Fruit fly (Drosophila melanogaster) whole organism, embryonic: ENCODE results near the gene mthl2.

Experiments used
- Blimp-1 ChIP-seq: fragments of 200-800 bp; sonication (Bioruptor generic); optimal IDR thresholded peaks from 3 replicates; lab custom pipeline; 2018; ENCODE audit warnings: missing biosample characterization, missing genetic modification characterization, mild to moderate bottlenecking, moderate library complexity, missing genetic modification reagents
- CG10147 ChIP-seq: fragments of 200-800 bp; sonication (Bioruptor generic); optimal IDR thresholded peaks from 2 replicates; lab custom pipeline; 2019; ENCODE audit warnings: missing biosample characterization, mild to moderate bottlenecking, missing genetic modification characterization, moderate library complexity
- CG10274 ChIP-seq: fragments of 200-800 bp; sonication (Bioruptor generic); optimal IDR thresholded peaks from 3 replicates; lab custom pipeline; 2017; ENCODE audit warnings: missing biosample characterization, mild to moderate bottlenecking, missing genetic modification characterization
- CG12391 ChIP-seq: fragments of 200-800 bp; sonication (Bioruptor generic); optimal IDR thresholded peaks from 3 replicates; lab custom pipeline; 2018; ENCODE audit warnings: missing biosample characterization, mild to moderate bottlenecking, missing genetic modification characterization, moderate library complexity
- CG13287 ChIP-seq: fragments of 200-800 bp; sonication (Bioruptor generic); IDR thresholded peaks from 2 replicates; pipeline ENCODE4 v1.3.6; 2022; ENCODE audit warnings: missing biosample characterization, missing genetic modification characterization; ENCODE audit not compliant: partially characterized antibody
- CG13296 ChIP-seq: fragments of 200-800 bp; sonication (Bioruptor generic); optimal IDR thresholded peaks from 3 replicates; lab custom pipeline; 2018; ENCODE audit warnings: missing biosample characterization, mild to moderate bottlenecking, missing genetic modification characterization
- CG14710 ChIP-seq: fragments of 200-800 bp; sonication (Bioruptor generic); optimal IDR thresholded peaks from 3 replicates; lab custom pipeline; 2019; ENCODE audit warnings: missing biosample characterization, mild to moderate bottlenecking, missing genetic modification characterization, moderate library complexity
- CG15269 ChIP-seq: fragments of 200-800 bp; sonication (Bioruptor generic); optimal IDR thresholded peaks from 2 replicates; lab custom pipeline; 2018; ENCODE audit warnings: missing biosample characterization, mild to moderate bottlenecking, missing genetic modification characterization, moderate library complexity
- CG17829 ChIP-seq: fragments of 200-800 bp; optimal IDR thresholded peaks from 2 replicates; lab custom pipeline; 2019; ENCODE audit warnings: missing biosample characterization, mild to moderate bottlenecking, missing genetic modification characterization, moderate library complexity
- CG30403 ChIP-seq: fragments of 200-800 bp; sonication (Bioruptor generic); optimal IDR thresholded peaks from 3 replicates; lab custom pipeline; 2016; ENCODE audit warnings: missing biosample characterization, missing genetic modification characterization
- CG31441 ChIP-seq: fragments of 200-800 bp; sonication (Bioruptor generic); IDR thresholded peaks from 2 replicates; pipeline ENCODE4 v1.3.6; 2022; ENCODE audit warnings: missing biosample characterization, missing genetic modification characterization
- CG33557 ChIP-seq: fragments of 200-800 bp; sonication (Bioruptor generic); optimal IDR thresholded peaks from 2 replicates; lab custom pipeline; 2019; ENCODE audit warnings: missing biosample characterization, mild to moderate bottlenecking, missing genetic modification characterization, moderate library complexity
- CG42726 ChIP-seq: fragments of 200-800 bp; sonication (Bioruptor generic); IDR thresholded peaks from 2 replicates; pipeline ENCODE4 v1.3.6; 2022; ENCODE audit warnings: missing biosample characterization, missing genetic modification characterization; ENCODE audit not compliant: partially characterized antibody
- CG7745 ChIP-seq: fragments of 200-800 bp; sonication (Bioruptor generic); optimal IDR thresholded peaks from 2 replicates; lab custom pipeline; 2018; ENCODE audit warnings: missing biosample characterization, mild to moderate bottlenecking, missing genetic modification characterization, moderate library complexity
- CG7963 ChIP-seq: fragments of 200-800 bp; sonication (Bioruptor generic); IDR thresholded peaks from 3 replicates; pipeline ENCODE4 v1.3.6; 2022; ENCODE audit warnings: missing biosample characterization, missing genetic modification characterization; ENCODE audit not compliant: partially characterized antibody
- CG8089 ChIP-seq: fragments of 200-800 bp; sonication (Bioruptor generic); optimal IDR thresholded peaks from 3 replicates; lab custom pipeline; 2016; ENCODE audit warnings: missing biosample characterization, missing genetic modification characterization
- CG9727 ChIP-seq: fragments of 200-800 bp; sonication (Bioruptor generic); optimal IDR thresholded peaks from 3 replicates; lab custom pipeline; 2017; ENCODE audit warnings: missing biosample characterization, mild to moderate bottlenecking, missing genetic modification characterization
- CG9797 ChIP-seq: fragments of 200-800 bp; sonication (Bioruptor generic); optimal IDR thresholded peaks from 3 replicates; lab custom pipeline; 2018; ENCODE audit warnings: missing biosample characterization, mild to moderate bottlenecking, missing genetic modification characterization
- Dref ChIP-seq: fragments of 200-800 bp; sonication (Bioruptor generic); IDR thresholded peaks from 2 replicates; pipeline ENCODE4 v1.3.6; 2022; ENCODE audit warnings: missing biosample characterization, missing genetic modification characterization
- E2f1 ChIP-seq: fragments of 200-800 bp; sonication (Bioruptor generic); IDR thresholded peaks from 2 replicates; pipeline ENCODE4 v1.3.6; 2022; ENCODE audit warnings: missing biosample characterization, missing genetic modification characterization
- Eip74EF ChIP-seq, 2 experiments: fragments of 200-800 bp in 1 of 2; fragments of >200 bp in 1 of 2; sonication (Bioruptor generic) in 1 of 2; optimal IDR thresholded peaks; 2 replicates each; lab custom pipeline; 2017 to 2019; ENCODE audit warnings: missing biosample characterization in 2 of 2, missing genetic modification characterization in 2 of 2, mild to moderate bottlenecking in 1 of 2, moderate library complexity in 1 of 2
- Gug ChIP-seq: fragments of 200-800 bp; sonication (Bioruptor generic); IDR thresholded peaks from 4 replicates; pipeline ENCODE4 v1.3.6; 2022; ENCODE audit warnings: missing biosample characterization, missing genetic modification characterization
- Hr51 ChIP-seq, 2 experiments: fragments of 200-800 bp; sonication (Bioruptor generic); optimal IDR thresholded peaks; 2 replicates in 1 of 2; 3 replicates in 1 of 2; lab custom pipeline; 2016 to 2018; ENCODE audit warnings: missing biosample characterization in 2 of 2, missing genetic modification characterization in 2 of 2, mild to moderate bottlenecking in 1 of 2, moderate library complexity in 1 of 2
- Lhr ChIP-seq: fragments of 200-800 bp; sonication (Bioruptor generic); optimal IDR thresholded peaks from 3 replicates; lab custom pipeline; 2017; ENCODE audit warnings: mild to moderate bottlenecking, missing biosample characterization, missing genetic modification reagents, missing genetic modification characterization
- Mrtf ChIP-seq: fragments of 200-800 bp; sonication (Bioruptor generic); IDR thresholded peaks from 3 replicates; pipeline ENCODE4 v1.3.6; 2022; ENCODE audit warnings: missing biosample characterization, missing genetic modification characterization
- NFAT ChIP-seq: fragments of 200-800 bp; sonication (Bioruptor generic); IDR thresholded peaks from 2 replicates; pipeline ENCODE4 v1.3.6; 2022; ENCODE audit warnings: missing biosample characterization, missing genetic modification characterization
- Nf-YB ChIP-seq: fragments of 200-800 bp; sonication (Bioruptor generic); optimal IDR thresholded peaks from 3 replicates; lab custom pipeline; 2019; ENCODE audit warnings: missing biosample characterization, mild to moderate bottlenecking, missing genetic modification characterization, moderate library complexity
- Ptx1 ChIP-seq: fragments of 200-800 bp; sonication (Bioruptor generic); IDR thresholded peaks from 2 replicates; pipeline ENCODE4 v1.3.6; 2022; ENCODE audit warnings: missing biosample characterization, missing genetic modification characterization
- Scr ChIP-seq: fragments of 200-800 bp; sonication (Bioruptor generic); IDR thresholded peaks from 2 replicates; pipeline ENCODE4 v1.3.6; 2022; ENCODE audit warnings: missing biosample characterization, missing genetic modification characterization; ENCODE audit not compliant: partially characterized antibody
- Sry-δ ChIP-seq: fragments of 200-800 bp; sonication (Bioruptor generic); optimal IDR thresholded peaks from 2 replicates; lab custom pipeline; 2016; ENCODE audit warnings: missing biosample characterization, missing genetic modification characterization
- YL-1 ChIP-seq: fragments of 200-800 bp; sonication (Bioruptor generic); optimal IDR thresholded peaks from 3 replicates; lab custom pipeline; 2017; ENCODE audit warnings: missing biosample characterization, mild to moderate bottlenecking, missing genetic modification characterization
- amos ChIP-seq: fragments of 200-800 bp; sonication (Bioruptor generic); IDR thresholded peaks from 2 replicates; pipeline ENCODE4 v1.3.6; 2022; ENCODE audit warnings: missing biosample characterization, missing genetic modification characterization; ENCODE audit not compliant: partially characterized antibody
- ato ChIP-seq: fragments of 200-800 bp; sonication (Bioruptor generic); IDR thresholded peaks from 2 replicates; pipeline ENCODE4 v1.3.6; 2022; ENCODE audit warnings: missing biosample characterization, missing genetic modification characterization; ENCODE audit not compliant: partially characterized antibody
- bab2 ChIP-seq: fragments of 200-800 bp; sonication (Bioruptor generic); optimal IDR thresholded peaks from 2 replicates; lab custom pipeline; 2016; ENCODE audit warnings: missing biosample characterization, missing genetic modification characterization
- bsh ChIP-seq, 2 experiments: fragments of 200-800 bp; sonication (Bioruptor generic); optimal IDR thresholded peaks; 2 replicates each; lab custom pipeline; 2017 to 2018; ENCODE audit warnings: mild to moderate bottlenecking in 2 of 2, missing biosample characterization in 2 of 2, missing genetic modification characterization in 2 of 2, moderate library complexity in 1 of 2
- chn ChIP-seq: fragments of 200-800 bp; sonication (Bioruptor generic); optimal IDR thresholded peaks from 2 replicates; lab custom pipeline; 2016; ENCODE audit warnings: missing biosample characterization, missing genetic modification characterization
- dm ChIP-seq: fragments of 200-800 bp; sonication (Bioruptor generic); optimal IDR thresholded peaks from 3 replicates; lab custom pipeline; 2016; ENCODE audit warnings: missing biosample characterization, missing genetic modification characterization
- dysf ChIP-seq: fragments of 200-800 bp; sonication (Bioruptor generic); IDR thresholded peaks from 3 replicates; pipeline ENCODE4 v1.3.6; 2022; ENCODE audit warnings: missing biosample characterization, missing genetic modification characterization
- hbn ChIP-seq: fragments of 200-800 bp; sonication (Bioruptor generic); IDR thresholded peaks from 2 replicates; pipeline ENCODE4 v1.3.6; 2022; ENCODE audit warnings: missing biosample characterization, missing genetic modification characterization; ENCODE audit not compliant: partially characterized antibody
- inv ChIP-seq: fragments of 200-800 bp; sonication (Bioruptor generic); IDR thresholded peaks from 2 replicates; pipeline ENCODE4 v1.3.6; 2022; ENCODE audit warnings: missing biosample characterization, missing genetic modification characterization; ENCODE audit not compliant: partially characterized antibody
- lab ChIP-seq: fragments of 200-800 bp; sonication (Bioruptor generic); optimal IDR thresholded peaks from 3 replicates; lab custom pipeline; 2017; ENCODE audit warnings: missing biosample characterization, missing genetic modification characterization, mild to moderate bottlenecking, moderate library complexity, missing genetic modification reagents
- lola ChIP-seq, 3 experiments: fragments of >200 bp in 2 of 3; fragments of 200-800 bp in 1 of 3; sonication (Bioruptor generic) in 1 of 3; optimal IDR thresholded peaks; 2 replicates each; lab custom pipeline; 2017 to 2019; ENCODE audit warnings: missing biosample characterization in 3 of 3, missing genetic modification characterization in 3 of 3, mild to moderate bottlenecking in 1 of 3, moderate library complexity in 1 of 3
- sd ChIP-seq: fragments of 200-800 bp; sonication (Bioruptor generic); optimal IDR thresholded peaks from 3 replicates; lab custom pipeline; 2018; ENCODE audit warnings: missing biosample characterization, mild to moderate bottlenecking, missing genetic modification characterization, moderate library complexity
- stwl ChIP-seq: fragments of 200-800 bp; sonication (Bioruptor generic); optimal IDR thresholded peaks from 3 replicates; lab custom pipeline; 2018; ENCODE audit warnings: missing biosample characterization, mild to moderate bottlenecking, missing genetic modification characterization, moderate library complexity
- unc-4 ChIP-seq: fragments of 200-800 bp; sonication (Bioruptor generic); IDR thresholded peaks from 2 replicates; pipeline ENCODE4 v1.3.6; 2022; ENCODE audit warnings: missing biosample characterization, missing genetic modification characterization; ENCODE audit not compliant: partially characterized antibody
- vnd ChIP-seq: fragments of 200-800 bp; sonication (Bioruptor generic); IDR thresholded peaks from 3 replicates; pipeline ENCODE4 v1.3.6; 2022; ENCODE audit warnings: missing biosample characterization, missing genetic modification characterization; ENCODE audit not compliant: partially characterized antibody
- zen ChIP-seq: fragments of 200-800 bp; sonication (Bioruptor generic); optimal IDR thresholded peaks from 3 replicates; lab custom pipeline; 2018; ENCODE audit warnings: missing biosample characterization, mild to moderate bottlenecking, missing genetic modification characterization, moderate library complexity

Gene mthl2

DNA sequence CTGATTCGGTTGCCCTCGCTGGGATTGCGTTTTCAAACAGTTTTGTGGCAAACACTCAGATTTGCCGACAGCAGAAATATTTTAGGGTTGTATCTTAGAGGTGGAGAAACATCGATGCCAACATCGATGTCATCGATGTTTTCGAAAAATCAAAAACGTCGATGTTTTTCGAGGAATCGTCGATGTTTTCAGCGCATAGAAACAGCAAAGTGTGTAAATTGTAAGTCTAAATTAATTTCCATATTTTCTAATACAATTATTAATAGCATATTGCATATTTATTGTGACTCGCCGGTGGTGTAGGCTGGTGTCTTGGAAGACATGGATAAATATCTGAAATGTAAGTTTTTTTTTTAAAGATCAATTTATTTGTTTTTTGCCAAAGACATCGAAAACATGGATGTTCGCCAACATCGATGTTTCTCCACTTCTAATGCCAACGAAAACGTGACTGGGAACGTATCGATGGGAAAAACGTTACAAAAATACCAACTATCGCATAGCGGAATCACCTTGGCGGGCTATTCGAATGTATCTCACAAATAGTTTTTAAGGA, 652 bp upstream of the mthl2 start, which contains the start of gene TM9SF3 (continued):
- TF ChIP-seq CG17829 (tag; lab: Kevin White, UChicago) = peak; percentile 21
- peak; percentile 25 for TF ChIP-seq CG10147 (GFP tag; lab: Kevin White, UChicago)
- peak; percentile 86 for TF ChIP-seq Sry-δ (GFP tag; lab: Kevin White, UChicago)
- TF ChIP-seq NFAT (GFP tag; lab: Robert Waterston, UW) = 0 out of 2 replicates have a peak, but pooled peaks have one; percentile 31
- no peak for TF ChIP-seq Mrtf (GFP tag; lab: Robert Waterston, UW)
- no peak for TF ChIP-seq Nf-YB (GFP tag; lab: Kevin White, UChicago)
- TF ChIP-seq CG31441 (GFP tag; lab: Robert Waterston, UW) = peak; percentile 87
- TF ChIP-seq bsh (GFP tag; optimal IDR thresholded peaks at IDR 0.05; lab: Kevin White, UChicago) = peak in 1 of 2 experiments; percentile 8
- peak; percentile 89 for TF ChIP-seq CG13287
- no peak for TF ChIP-seq dysf (GFP tag; lab: Robert Waterston, UW)
- TF ChIP-seq CG13296 (GFP tag; lab: Kevin White, UChicago) = no peak
- peak; percentile 81 for TF ChIP-seq CG42726
- TF ChIP-seq CG7745 (tag; lab: Kevin White, UChicago) = no peak
- TF ChIP-seq Ptx1 = no peak
- peak; percentile 46 for TF ChIP-seq CG30403 (GFP tag; lab: Kevin White, UChicago)
- peak; percentile 55 for TF ChIP-seq CG9727 (GFP tag; lab: Kevin White, UChicago)
- no peak for TF ChIP-seq bab2
- peak; percentile 2 for TF ChIP-seq dm
- no peak for TF ChIP-seq CG15269
- peak in 1 of 3 experiments; percentile 26 for TF ChIP-seq lola (GFP tag; optimal IDR thresholded peaks at IDR 0.05; lab: Kevin White, UChicago)
- TF ChIP-seq vnd (GFP tag; lab: Robert Waterston, UW) = peak; percentile 90
- no peak for TF ChIP-seq E2f1
- peak in 1 of 2 experiments; percentile 32 for TF ChIP-seq Hr51 (GFP tag; optimal IDR thresholded peaks at IDR 0.05; lab: Kevin White, UChicago)
- TF ChIP-seq CG8089 (GFP tag; lab: Kevin White, UChicago) = peak; percentile 4
- TF ChIP-seq unc-4 (GFP tag; lab: Robert Waterston, UW) = peak; percentile 88
- TF ChIP-seq sd (tag; lab: Kevin White, UChicago) = peak; percentile 49
- peak; percentile 66 for TF ChIP-seq Dref
- TF ChIP-seq inv (GFP tag; lab: Robert Waterston, UW) = peak; percentile 83
- TF ChIP-seq chn (GFP tag; lab: Kevin White, UChicago) = peak; percentile 20
- no peak for TF ChIP-seq Blimp-1 (GFP tag; lab: Kevin White, UChicago)
- peak; percentile 28 for TF ChIP-seq Lhr (GFP tag; lab: Kevin White, UChicago)
- TF ChIP-seq CG14710 = peak; percentile 68
- peak; percentile 39 for TF ChIP-seq stwl (tag; lab: Kevin White, UChicago)
- TF ChIP-seq CG33557 (GFP tag; lab: Kevin White, UChicago) = no peak
- TF ChIP-seq CG9797 (GFP tag; lab: Kevin White, UChicago) = peak; percentile 3
- peak; percentile 31 for TF ChIP-seq YL-1
- no peak for TF ChIP-seq lab (GFP tag; lab: Kevin White, UChicago)
- TF ChIP-seq amos (GFP tag; lab: Robert Waterston, UW) = peak; percentile 82
- 0 out of 4 replicates have a peak, but pooled peaks have one; percentile 9 for TF ChIP-seq Gug (GFP tag; lab: Robert Waterston, UW)
- peak; percentile 63 for TF ChIP-seq ato (GFP tag; lab: Robert Waterston, UW)
- TF ChIP-seq hbn = peak; percentile 68
- no peak for TF ChIP-seq Eip74EF (GFP tag; optimal IDR thresholded peaks at IDR 0.05; lab: Kevin White, UChicago)
- peak; percentile 48 for TF ChIP-seq CG12391 (tag; lab: Kevin White, UChicago)
- peak; percentile 92 for TF ChIP-seq Scr (GFP tag; lab: Robert Waterston, UW)
- TF ChIP-seq CG10274 (GFP tag; lab: Kevin White, UChicago) = no peak
- TF ChIP-seq zen (tag; lab: Kevin White, UChicago) = peak; percentile 5
- peak; percentile 88 for TF ChIP-seq CG7963
